Worm (Caenorhabditis elegans) whole organism, L3 larva: Measurements from ENCODE around the gene nhr-4.

Experiments used
- R02D3.7 ChIP-seq: fragments of 150-350 bp; optimal IDR thresholded peaks from 2 replicates; lab custom pipeline; 2014; ENCODE audit warnings: missing biosample characterization, missing genetic modification characterization
- ama-1 ChIP-seq: fragments of 150-350 bp; optimal IDR thresholded peaks from 2 replicates; lab custom pipeline; 2018
- ceh-28 ChIP-seq: fragments of 150-350 bp; optimal IDR thresholded peaks from 2 replicates; lab custom pipeline; 2014; ENCODE audit warnings: missing biosample characterization, missing genetic modification reagents, missing genetic modification characterization
- ceh-82 ChIP-seq: fragments of 150-350 bp; optimal IDR thresholded peaks from 2 replicates; lab custom pipeline; 2014; ENCODE audit warnings: missing biosample characterization, missing genetic modification characterization
- daf-12 ChIP-seq: fragments of 150-350 bp; optimal IDR thresholded peaks from 2 replicates; lab custom pipeline; 2014; ENCODE audit warnings: missing biosample characterization, missing genetic modification reagents, missing genetic modification characterization
- elt-1 ChIP-seq: fragments of 150-350 bp; optimal IDR thresholded peaks from 2 replicates; lab custom pipeline; 2014; ENCODE audit warnings: missing biosample characterization, missing genetic modification characterization
- eor-1 ChIP-seq, 2 experiments: fragments of 150-350 bp; optimal IDR thresholded peaks; 2 replicates each; lab custom pipeline; 2014 to 2018; ENCODE audit warnings: missing biosample characterization in 2 of 2, missing genetic modification characterization in 2 of 2
- lin-15B ChIP-seq: fragments of 150-350 bp; optimal IDR thresholded peaks from 2 replicates; lab custom pipeline; 2014; ENCODE audit warnings: missing biosample characterization, missing genetic modification characterization
- lin-39 ChIP-seq: fragments of 150-350 bp; optimal IDR thresholded peaks from 2 replicates; lab custom pipeline; 2018; ENCODE audit warnings: missing biosample characterization, missing genetic modification reagents, missing genetic modification characterization
- mdl-1 ChIP-seq: fragments of 150-350 bp; optimal IDR thresholded peaks from 2 replicates; lab custom pipeline; 2014; ENCODE audit warnings: missing biosample characterization, missing genetic modification characterization
- nhr-23 ChIP-seq: fragments of 150-350 bp; optimal IDR thresholded peaks from 2 replicates; lab custom pipeline; 2014; ENCODE audit warnings: missing biosample characterization, missing genetic modification reagents, missing genetic modification characterization
- nhr-237 ChIP-seq: fragments of 150-350 bp; optimal IDR thresholded peaks from 2 replicates; lab custom pipeline; 2014; ENCODE audit warnings: missing biosample characterization, missing genetic modification characterization
- nhr-76 ChIP-seq: fragments of 150-350 bp; sonication (generic microtip); optimal IDR thresholded peaks from 5 replicates; lab custom pipeline; 2014; ENCODE audit warnings: missing biosample characterization, missing genetic modification characterization
- unc-62 ChIP-seq: fragments of 150-350 bp; sonication (generic microtip); optimal IDR thresholded peaks from 4 replicates; lab custom pipeline; 2014; ENCODE audit warnings: missing biosample characterization, missing genetic modification reagents, missing genetic modification characterization

DNA sequence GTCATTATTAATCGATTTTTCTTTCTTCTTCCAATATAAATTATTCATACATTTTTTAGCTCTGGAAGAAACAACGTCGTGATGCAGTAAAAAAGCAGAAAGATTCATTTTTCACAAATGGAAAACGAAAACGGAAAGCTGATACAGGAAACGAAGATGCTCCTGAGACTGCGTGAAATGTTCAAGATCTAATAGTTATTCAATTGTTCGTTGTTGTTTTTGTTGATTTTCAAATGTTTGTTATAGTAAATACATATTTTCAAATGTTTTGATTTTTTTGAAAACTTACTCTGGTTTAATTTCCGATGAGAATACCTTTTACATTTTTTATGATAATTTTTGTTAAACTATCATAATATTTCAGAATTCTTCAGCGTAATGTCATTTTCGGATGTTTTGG lies 15.3 kb upstream of the nhr-4 start, which contains the start of gene K07F5.16:
- no peak for TF ChIP-seq R02D3.7 (tag; lab: Kevin White, UChicago)
- no peak for TF ChIP-seq unc-62 (GFP tag; lab: Kevin White, UChicago)
- TF ChIP-seq nhr-76 (tag; lab: Kevin White, UChicago): no peak
- no peak for TF ChIP-seq eor-1 (tag; optimal IDR thresholded peaks at IDR 0.05; lab: Kevin White, UChicago)
- no peak for TF ChIP-seq nhr-23 (tag; lab: Kevin White, UChicago)
- TF ChIP-seq nhr-237 (tag; lab: Kevin White, UChicago): no peak
- no peak for TF ChIP-seq ama-1 (lab: Kevin White, UChicago)
- no peak for TF ChIP-seq ceh-28 (tag; lab: Kevin White, UChicago)
- no peak for TF ChIP-seq ceh-82 (tag; lab: Kevin White, UChicago)
- no peak for TF ChIP-seq lin-39 (tag; lab: Kevin White, UChicago)
- TF ChIP-seq elt-1 (tag; lab: Kevin White, UChicago): no peak
- no peak for TF ChIP-seq daf-12 (tag; lab: Kevin White, UChicago)
- no peak for TF ChIP-seq lin-15B (tag; lab: Kevin White, UChicago)
- TF ChIP-seq mdl-1 (tag; lab: Kevin White, UChicago): no peak
